Worm (Caenorhabditis elegans) whole organism, L2 larva: Measurements from ENCODE around the gene Y53C12A.8.
"Not testable (repeated sequence)": the region's sequence is repeated elsewhere in the genome, so short reads cannot be mapped to it uniquely, and the experiment has no call there.

Experiments
- dmd-4 ChIP-seq: sonication (generic microtip); optimal IDR thresholded peaks from 2 replicates; lab custom pipeline; 2017; ENCODE audit warnings: missing biosample characterization, missing genetic modification characterization
- elt-1 ChIP-seq: fragments of 150-350 bp; optimal IDR thresholded peaks from 2 replicates; lab custom pipeline; 2014; ENCODE audit warnings: missing biosample characterization, missing genetic modification characterization
- lsy-2 ChIP-seq, 2 experiments: fragments of 150-350 bp in 1 of 2; sonication (generic microtip) in 1 of 2; optimal IDR thresholded peaks; 2 replicates each; lab custom pipeline; 2014 to 2017; ENCODE audit warnings: missing biosample characterization in 2 of 2, missing genetic modification characterization in 2 of 2
- nhr-23 ChIP-seq: fragments of 150-350 bp; optimal IDR thresholded peaks from 2 replicates; lab custom pipeline; 2014; ENCODE audit warnings: missing biosample characterization, missing genetic modification reagents, missing genetic modification characterization
- nhr-25 ChIP-seq: fragments of 150-350 bp; sonication (generic microtip); optimal IDR thresholded peaks from 3 replicates; lab custom pipeline; 2014; ENCODE audit warnings: missing biosample characterization, missing genetic modification characterization
- skn-1 ChIP-seq: sonication (generic microtip); optimal IDR thresholded peaks from 2 replicates; lab custom pipeline; 2017; ENCODE audit warnings: missing biosample characterization, missing genetic modification characterization

- not testable (repeated sequence) for TF ChIP-seq nhr-23, nhr-25, skn-1, elt-1, dmd-4 (tag; lab: Kevin White, UChicago)
- peak in 1 of 2 experiments; percentile 65 for TF ChIP-seq lsy-2 (tag; optimal IDR thresholded peaks at IDR 0.05; lab: Kevin White, UChicago)
Measured at ce11 chrII:9718631-9719252, 18.5 kb upstream of the Y53C12A.8 start, which contains the start of gene Y53C12A.11.
